Worm (Caenorhabditis elegans) whole organism, L2 larva: ENCODE results near the gene tbx-34.

ENCODE experiments used
- ama-1 ChIP-seq: fragments of 150-350 bp; optimal IDR thresholded peaks from 2 replicates; lab custom pipeline; 2018; ENCODE audit warnings: inconsistent platforms
- lin-13 ChIP-seq: fragments of 150-350 bp; optimal IDR thresholded peaks from 2 replicates; lab custom pipeline; 2014; ENCODE audit warnings: missing biosample characterization, missing genetic modification reagents, missing genetic modification characterization

- no peak for TF ChIP-seq lin-13
- TF ChIP-seq ama-1 (lab: Kevin White, UChicago), result no peak
Observed at ce11 chrIII:11170509-11170908, 47.5 kb downstream of the tbx-34 start.
